Fruit fly (Drosophila melanogaster): ENCODE data around the gene Acsf3.

The Acsf3 gene

dm6 chrX:7302329-7302728 lies 26.5 kb upstream of the Acsf3 start (continued):
- TF ChIP-seq run (tag; optimal IDR thresholded peaks at IDR 0.05) (no peak), Stat92E (GFP tag; optimal IDR thresholded peaks at IDR 0.05) (no peak), CG7786 (GFP tag; optimal IDR thresholded peaks at IDR 0.05) (no peak), lola (GFP tag; optimal IDR thresholded peaks at IDR 0.05) (peak in 1 of 3 experiments; percentile 55), phol (tag; optimal IDR thresholded peaks at IDR 0.05) (peak; percentile 55), CG17912 (GFP tag; optimal IDR thresholded peaks at IDR 0.05) (no peak), CG3407 (GFP tag; optimal IDR thresholded peaks at IDR 0.05) (no peak), CG10979 (tag; optimal IDR thresholded peaks at IDR 0.05) (peak; percentile 49), zf30C (GFP tag; optimal IDR thresholded peaks at IDR 0.05) (peak; percentile 16), ATbp (GFP tag; optimal IDR thresholded peaks at IDR 0.05) (peak; percentile 11), HmgD (GFP tag; optimal IDR thresholded peaks at IDR 0.05) (no peak), CG2678 (tag; optimal IDR thresholded peaks at IDR 0.05) (peak; percentile 15), toy (GFP tag; IDR thresholded peaks at IDR 0.05) (no peak), slbo (GFP tag; IDR thresholded peaks at IDR 0.05) (no peak; the same call in 1 of the 2 replicates), stc (GFP tag; IDR thresholded peaks at IDR 0.05) (0 out of 2 replicates have a peak, but pooled peaks have one; percentile 16), sens (GFP tag) (peak; percentile 83), z (GFP tag; IDR thresholded peaks at IDR 0.05) (no peak), esg (GFP tag; conservative IDR thresholded peaks at IDR 0.05) (peak; percentile 14; the same call in 1 of the 2 replicates), vvl (GFP tag; IDR thresholded peaks at IDR 0.05) (peak; percentile 51), D19B (GFP tag; optimal IDR thresholded peaks at IDR 0.05) (no peak), CG18619 (GFP tag; optimal IDR thresholded peaks at IDR 0.05) (no peak), tna (GFP tag; IDR thresholded peaks at IDR 0.05; ENCODE audit: partially characterized antibody) (no peak), Bdp1 (GFP tag; optimal IDR thresholded peaks at IDR 0.05) (no peak), Drgx (GFP tag; IDR thresholded peaks at IDR 0.05) (peak; percentile 84), zfh1 (GFP tag; IDR thresholded peaks at IDR 0.05) (peak; percentile 65; the same call in 2 of the 3 replicates), CG18599 (GFP tag; optimal IDR thresholded peaks at IDR 0.05) (no peak), Mes4 (GFP tag; optimal IDR thresholded peaks at IDR 0.05) (no peak), Deaf1 (tag; optimal IDR thresholded peaks at IDR 0.05) (no peak), CG6272 (GFP tag; IDR thresholded peaks at IDR 0.05) (no peak), CG31224 (GFP tag; IDR thresholded peaks at IDR 0.05) (no peak), aop (GFP tag; IDR thresholded peaks at IDR 0.05) (no peak), CG15479 (GFP tag; optimal IDR thresholded peaks at IDR 0.05) (no peak), sr (GFP tag; IDR thresholded peaks at IDR 0.05) (no peak), hbn (GFP tag; IDR thresholded peaks at IDR 0.05; ENCODE audit: partially characterized antibody) (no peak), CG13775 (GFP tag; optimal IDR thresholded peaks at IDR 0.05) (no peak), knrl (GFP tag; IDR thresholded peaks at IDR 0.05; ENCODE audit: partially characterized antibody) (no peak), CG17328 (GFP tag; IDR thresholded peaks at IDR 0.05) (peak; percentile 42; the same call in 1 of the 2 replicates), gsb-n (tag; optimal IDR thresholded peaks at IDR 0.05) (peak; percentile 14), NC2β (GFP tag; optimal IDR thresholded peaks at IDR 0.05) (no peak), CG1024 (GFP tag; IDR thresholded peaks at IDR 0.05) (0 out of 2 replicates have a peak, but pooled peaks have one; percentile 33), CG6654 (GFP tag; optimal IDR thresholded peaks at IDR 0.05) (no peak), Myb (GFP tag; optimal IDR thresholded peaks at IDR 0.05) (no peak), CG12391 (tag; optimal IDR thresholded peaks at IDR 0.05) (peak; percentile 29), tgo (GFP tag; IDR thresholded peaks at IDR 0.05) (peak; percentile 37; the same call in 2 of the 3 replicates), Usf (GFP tag; optimal IDR thresholded peaks at IDR 0.05) (no peak), onecut (GFP tag; IDR thresholded peaks at IDR 0.05) (no peak; the same call in 1 of the 2 replicates), pan (optimal IDR thresholded peaks at IDR 0.05) (no peak), pan (GFP tag; optimal IDR thresholded peaks at IDR 0.05 in 1 of 2, IDR thresholded peaks at IDR 0.05 in 1 of 2) (peak in 1 of 2 experiments; percentile 39), CG10959 (GFP tag; IDR thresholded peaks at IDR 0.05) (peak; percentile 51), Ada2b (GFP tag; IDR thresholded peaks at IDR 0.05) (no peak; the same call in 1 of the 2 replicates), CG8388 (GFP tag; optimal IDR thresholded peaks at IDR 0.05) (peak; percentile 51)
